Fruit fly (Drosophila melanogaster) whole organism, embryonic: ENCODE measurements around the gene Mdr65.

Experiments
- Asciz ChIP-seq: fragments of 200-800 bp; sonication (Bioruptor generic); optimal IDR thresholded peaks from 2 replicates; lab custom pipeline; 2017; ENCODE audit warnings: missing biosample characterization, mild to moderate bottlenecking, missing genetic modification characterization, missing genetic modification reagents
- Atf6 ChIP-seq: fragments of 200-800 bp; sonication (Bioruptor generic); IDR thresholded peaks from 2 replicates; pipeline ENCODE4 v1.3.6; 2022; ENCODE audit warnings: missing biosample characterization, missing genetic modification characterization
- CG11247 ChIP-seq: fragments of 200-800 bp; sonication (Bioruptor generic); IDR thresholded peaks from 2 replicates; pipeline ENCODE4 v1.3.6; 2022; ENCODE audit warnings: missing biosample characterization, missing genetic modification characterization
- CG11560 ChIP-seq: fragments of 200-800 bp; sonication (Bioruptor generic); IDR thresholded peaks from 3 replicates; pipeline ENCODE4 v1.3.6; 2022; ENCODE audit warnings: missing biosample characterization, missing genetic modification characterization
- CG11696 ChIP-seq: fragments of 200-800 bp; sonication (Bioruptor generic); IDR thresholded peaks from 2 replicates; pipeline ENCODE4 v1.3.6; 2022; ENCODE audit warnings: missing biosample characterization, missing genetic modification characterization
- CG11723 ChIP-seq: fragments of 200-800 bp; sonication (Bioruptor generic); optimal IDR thresholded peaks from 2 replicates; lab custom pipeline; 2017; ENCODE audit warnings: missing biosample characterization, mild to moderate bottlenecking, missing genetic modification characterization
- CG12299 ChIP-seq: fragments of 200-800 bp; sonication (Bioruptor generic); optimal IDR thresholded peaks from 2 replicates; lab custom pipeline; 2018; ENCODE audit warnings: missing biosample characterization, mild to moderate bottlenecking, missing genetic modification characterization
- CG12744 ChIP-seq: fragments of 200-800 bp; sonication (Bioruptor generic); optimal IDR thresholded peaks from 2 replicates; lab custom pipeline; 2016; ENCODE audit warnings: missing biosample characterization, missing genetic modification characterization
- CG12942 ChIP-seq: fragments of 200-800 bp; sonication (Bioruptor generic); optimal IDR thresholded peaks from 3 replicates; lab custom pipeline; 2016; ENCODE audit warnings: missing biosample characterization, missing genetic modification characterization
- CG13296 ChIP-seq: fragments of 200-800 bp; sonication (Bioruptor generic); optimal IDR thresholded peaks from 3 replicates; lab custom pipeline; 2018; ENCODE audit warnings: missing biosample characterization, mild to moderate bottlenecking, missing genetic modification characterization
- CG15073 ChIP-seq: fragments of 200-800 bp; sonication (Bioruptor generic); optimal IDR thresholded peaks from 2 replicates; lab custom pipeline; 2016; ENCODE audit warnings: missing biosample characterization, missing genetic modification characterization
- CG15269 ChIP-seq: fragments of 200-800 bp; sonication (Bioruptor generic); optimal IDR thresholded peaks from 2 replicates; lab custom pipeline; 2018; ENCODE audit warnings: missing biosample characterization, mild to moderate bottlenecking, missing genetic modification characterization, moderate library complexity
- CG1602 ChIP-seq: fragments of 200-800 bp; sonication (Bioruptor generic); optimal IDR thresholded peaks from 3 replicates; lab custom pipeline; 2016; ENCODE audit warnings: missing biosample characterization, missing genetic modification characterization
- CG17912 ChIP-seq: fragments of 200-800 bp; sonication (Bioruptor generic); optimal IDR thresholded peaks from 2 replicates; lab custom pipeline; 2018; ENCODE audit warnings: missing biosample characterization, mild to moderate bottlenecking, missing genetic modification characterization
- CG18011 ChIP-seq: fragments of 200-800 bp; sonication (Bioruptor generic); optimal IDR thresholded peaks from 2 replicates; lab custom pipeline; 2017; ENCODE audit warnings: missing biosample characterization, missing genetic modification characterization, mild to moderate bottlenecking, moderate library complexity, missing genotype
- CG31224 ChIP-seq: fragments of 200-800 bp; sonication (Bioruptor generic); IDR thresholded peaks from 2 replicates; pipeline ENCODE4 v1.3.6; 2022; ENCODE audit warnings: missing biosample characterization, missing genetic modification characterization
- CG31441 ChIP-seq: fragments of 200-800 bp; sonication (Bioruptor generic); IDR thresholded peaks from 2 replicates; pipeline ENCODE4 v1.3.6; 2022; ENCODE audit warnings: missing biosample characterization, missing genetic modification characterization
- CG3726 ChIP-seq: fragments of 200-800 bp; sonication (Bioruptor generic); IDR thresholded peaks from 3 replicates; pipeline ENCODE4, ENCODE4 v1.3.6; 2022; ENCODE audit warnings: missing biosample characterization, missing genetic modification characterization
- CG6689 ChIP-seq: fragments of 200-800 bp; sonication (Bioruptor generic); IDR thresholded peaks from 2 replicates; pipeline ENCODE4 v1.3.6; 2022; ENCODE audit warnings: missing biosample characterization, missing genetic modification characterization
- CG6854 ChIP-seq: fragments of 200-800 bp; sonication (Bioruptor generic); optimal IDR thresholded peaks from 3 replicates; lab custom pipeline; 2017; ENCODE audit warnings: missing biosample characterization, mild to moderate bottlenecking, missing genetic modification characterization
- CG7372 ChIP-seq: fragments of 200-800 bp; sonication (Bioruptor generic); IDR thresholded peaks from 2 replicates; pipeline ENCODE4 v1.3.6; 2022; ENCODE audit warnings: missing biosample characterization, missing genetic modification characterization
- CG7556 ChIP-seq: fragments of 200-800 bp; sonication (Bioruptor generic); optimal IDR thresholded peaks from 2 replicates; lab custom pipeline; 2017; ENCODE audit warnings: missing biosample characterization, mild to moderate bottlenecking, missing genetic modification characterization
- CG8290 ChIP-seq, 3 experiments: fragments of 200-800 bp; sonication (Bioruptor generic); optimal IDR thresholded peaks; 2 replicates each; lab custom pipeline; 2016 to 2019; ENCODE audit warnings: missing biosample characterization in 3 of 3, missing genetic modification characterization in 3 of 3, mild to moderate bottlenecking in 2 of 3, moderate library complexity in 1 of 3
- CG8478 ChIP-seq: fragments of >200 bp; optimal IDR thresholded peaks from 2 replicates; lab custom pipeline; 2018
- CG8924 ChIP-seq: fragments of 200-800 bp; optimal IDR thresholded peaks from 3 replicates; lab custom pipeline; 2019; ENCODE audit warnings: missing biosample characterization, mild to moderate bottlenecking, missing genetic modification characterization, moderate library complexity
- ERR ChIP-seq: fragments of 200-800 bp; sonication (Bioruptor generic); optimal IDR thresholded peaks from 2 replicates; lab custom pipeline; 2016; ENCODE audit warnings: missing biosample characterization, missing genetic modification characterization
- Fer3 ChIP-seq: fragments of 200-800 bp; sonication (Bioruptor generic); optimal IDR thresholded peaks from 2 replicates; lab custom pipeline; 2018; ENCODE audit warnings: missing biosample characterization, mild to moderate bottlenecking, missing genetic modification characterization, moderate library complexity
- GATAe ChIP-seq: fragments of 200-800 bp; sonication (Bioruptor generic); conservative IDR thresholded peaks from 2 replicates; pipeline ENCODE4 v1.3.6; 2022; ENCODE audit warnings: missing biosample characterization, missing genetic modification characterization
- HmgZ ChIP-seq: fragments of 200-800 bp; sonication (Bioruptor generic); optimal IDR thresholded peaks from 2 replicates; lab custom pipeline; 2018; ENCODE audit warnings: missing biosample characterization, mild to moderate bottlenecking, missing genetic modification characterization
- Hr39 ChIP-seq: fragments of >200 bp; optimal IDR thresholded peaks from 2 replicates; lab custom pipeline; 2017
- Kr ChIP-seq: fragments of 200-800 bp; sonication (Bioruptor generic); optimal IDR thresholded peaks from 2 replicates; lab custom pipeline; 2017; ENCODE audit warnings: missing biosample characterization, mild to moderate bottlenecking, missing genetic modification characterization
- Max ChIP-seq: fragments of 200-800 bp; sonication (Bioruptor generic); optimal IDR thresholded peaks from 2 replicates; lab custom pipeline; 2016; ENCODE audit warnings: missing biosample characterization, mild to moderate bottlenecking, missing genetic modification characterization
- Mes4 ChIP-seq: fragments of 200-800 bp; sonication (Bioruptor generic); optimal IDR thresholded peaks from 2 replicates; lab custom pipeline; 2016; ENCODE audit warnings: missing biosample characterization, missing genetic modification characterization
- Nf-YB ChIP-seq: fragments of 200-800 bp; sonication (Bioruptor generic); optimal IDR thresholded peaks from 3 replicates; lab custom pipeline; 2019; ENCODE audit warnings: missing biosample characterization, mild to moderate bottlenecking, missing genetic modification characterization, moderate library complexity
- Rx ChIP-seq: fragments of 200-800 bp; sonication (Bioruptor generic); IDR thresholded peaks from 2 replicates; pipeline ENCODE4 v1.3.6; 2022; ENCODE audit warnings: missing biosample characterization, missing genetic modification characterization
- Sin3A ChIP-seq: fragments of >200 bp; optimal IDR thresholded peaks from 2 replicates; lab custom pipeline; 2018
- Ssrp ChIP-seq: fragments of 200-800 bp; sonication (Bioruptor generic); optimal IDR thresholded peaks from 2 replicates; lab custom pipeline; 2018; ENCODE audit warnings: missing biosample characterization, mild to moderate bottlenecking, missing genetic modification characterization, moderate library complexity
- Usf ChIP-seq: fragments of 200-800 bp; sonication (Bioruptor generic); optimal IDR thresholded peaks from 2 replicates; lab custom pipeline; 2017; ENCODE audit warnings: missing genotype, missing biosample characterization, missing genetic modification characterization
- cad ChIP-seq: fragments of >200 bp; optimal IDR thresholded peaks from 2 replicates; lab custom pipeline; 2017; ENCODE audit warnings: missing biosample characterization, missing genetic modification characterization
- gcm2 ChIP-seq: fragments of 200-800 bp; sonication (Bioruptor generic); optimal IDR thresholded peaks from 2 replicates; lab custom pipeline; 2016; ENCODE audit warnings: missing biosample characterization, missing genetic modification characterization
- pita ChIP-seq: fragments of 200-800 bp; sonication (Bioruptor generic); optimal IDR thresholded peaks from 2 replicates; lab custom pipeline; 2017; ENCODE audit warnings: missing biosample characterization, mild to moderate bottlenecking, missing genetic modification characterization
- pros ChIP-seq: fragments of 200-800 bp; sonication (Bioruptor generic); optimal IDR thresholded peaks from 3 replicates; lab custom pipeline; 2019; ENCODE audit warnings: missing biosample characterization, mild to moderate bottlenecking, missing genetic modification characterization, moderate library complexity
- psq ChIP-seq: fragments of 200-800 bp; sonication (Bioruptor generic); optimal IDR thresholded peaks from 2 replicates; lab custom pipeline; 2017; ENCODE audit warnings: missing biosample characterization, missing genetic modification characterization
- rib ChIP-seq: fragments of 200-800 bp; sonication (Bioruptor generic); IDR thresholded peaks from 2 replicates; pipeline ENCODE4 v1.3.6; 2022; ENCODE audit warnings: missing biosample characterization, missing genetic modification characterization
- schlank ChIP-seq: fragments of 200-800 bp; sonication (Bioruptor generic); optimal IDR thresholded peaks from 2 replicates; lab custom pipeline; 2018; ENCODE audit warnings: missing biosample characterization, mild to moderate bottlenecking, missing genetic modification characterization
- slbo ChIP-seq: fragments of 200-800 bp; sonication (Bioruptor generic); IDR thresholded peaks from 2 replicates; pipeline ENCODE4 v1.3.6; 2022; ENCODE audit warnings: missing biosample characterization, missing genetic modification characterization
- ssp ChIP-seq: fragments of 200-800 bp; sonication (Bioruptor generic); IDR thresholded peaks from 2 replicates; pipeline ENCODE4 v1.3.6; 2022; ENCODE audit warnings: missing biosample characterization, missing genetic modification characterization
- stwl ChIP-seq: fragments of 200-800 bp; sonication (Bioruptor generic); optimal IDR thresholded peaks from 3 replicates; lab custom pipeline; 2018; ENCODE audit warnings: missing biosample characterization, mild to moderate bottlenecking, missing genetic modification characterization, moderate library complexity
- tap ChIP-seq: fragments of 200-800 bp; optimal IDR thresholded peaks from 3 replicates; lab custom pipeline; 2019; ENCODE audit warnings: missing biosample characterization, mild to moderate bottlenecking, missing genetic modification characterization, moderate library complexity
- vvl ChIP-seq: fragments of 200-800 bp; sonication (Bioruptor generic); IDR thresholded peaks from 2 replicates; pipeline ENCODE4 v1.3.6; 2022; ENCODE audit warnings: missing biosample characterization, missing genetic modification characterization
- zen ChIP-seq: fragments of 200-800 bp; sonication (Bioruptor generic); optimal IDR thresholded peaks from 3 replicates; lab custom pipeline; 2018; ENCODE audit warnings: missing biosample characterization, mild to moderate bottlenecking, missing genetic modification characterization, moderate library complexity

Gene Mdr65

dm6 chr3L:6262644-6263404, 17.3 kb upstream of the Mdr65 start, which contains the start of gene Ldh (continued):
- peak; percentile 95 for TF ChIP-seq CG8290 (GFP tag; optimal IDR thresholded peaks at IDR 0.05; lab: Kevin White, UChicago)
- peak; percentile 64 to 88 for TF ChIP-seq CG8290 (tag; optimal IDR thresholded peaks at IDR 0.05; lab: Kevin White, UChicago)
- peak; percentile 83 for TF ChIP-seq CG11560 (tag; lab: Robert Waterston, UW)
- peak; percentile 98 for TF ChIP-seq zen (tag; lab: Kevin White, UChicago)
- peak; percentile 39 for TF ChIP-seq CG15073 (GFP tag; lab: Kevin White, UChicago)
- TF ChIP-seq Sin3A (lab: Kevin White, UChicago) = no peak
- TF ChIP-seq CG3726 (GFP tag; lab: Robert Waterston, UW) = peak; percentile 88
- TF ChIP-seq CG7556 (GFP tag; lab: Kevin White, UChicago) = peak; percentile 98
- peak; percentile 92 for TF ChIP-seq CG11723 (GFP tag; lab: Kevin White, UChicago)
- peak; percentile 92 for TF ChIP-seq slbo (GFP tag; lab: Robert Waterston, UW)
- peak; percentile 95 for TF ChIP-seq Atf6 (GFP tag; lab: Robert Waterston, UW)
- peak; percentile 83 for TF ChIP-seq CG12744 (GFP tag; lab: Kevin White, UChicago)
- peak; percentile 93 for TF ChIP-seq CG6854 (GFP tag; lab: Kevin White, UChicago)
- TF ChIP-seq Fer3 (tag; lab: Kevin White, UChicago) = peak; percentile 92
- TF ChIP-seq CG31441 = peak; percentile 98
- TF ChIP-seq CG18011 (GFP tag; lab: Kevin White, UChicago) = peak; percentile 78
- peak; percentile 95 for TF ChIP-seq CG13296 (GFP tag; lab: Kevin White, UChicago)
- peak; percentile 87 for TF ChIP-seq Max (GFP tag; lab: Kevin White, UChicago)
- TF ChIP-seq Asciz (GFP tag; lab: Kevin White, UChicago) = peak; percentile 93
- peak; percentile 97 for TF ChIP-seq HmgZ (tag; lab: Kevin White, UChicago)
- peak; percentile 97 for TF ChIP-seq Ssrp (tag; lab: Kevin White, UChicago)
- TF ChIP-seq GATAe (GFP tag; lab: Robert Waterston, UW) = 0 out of 2 replicates have a peak, but pooled peaks have one; percentile 27
- TF ChIP-seq stwl (tag; lab: Kevin White, UChicago) = peak; percentile 75
- TF ChIP-seq ssp (GFP tag; lab: Robert Waterston, UW) = peak; percentile 84
- no peak for TF ChIP-seq Hr39
- TF ChIP-seq CG8478 (lab: Kevin White, UChicago) = no peak
- TF ChIP-seq CG11247 (GFP tag; lab: Robert Waterston, UW) = peak; percentile 83
- peak; percentile 84 for TF ChIP-seq CG31224
- peak; percentile 91 for TF ChIP-seq CG12942 (GFP tag; lab: Kevin White, UChicago)
- TF ChIP-seq psq = peak; percentile 79
- TF ChIP-seq CG7372 (GFP tag; lab: Robert Waterston, UW) = peak; percentile 92
- TF ChIP-seq vvl (GFP tag; lab: Robert Waterston, UW) = peak; percentile 97
- peak; percentile 59 for TF ChIP-seq gcm2 (GFP tag; lab: Kevin White, UChicago)
- TF ChIP-seq Rx (GFP tag; lab: Robert Waterston, UW) = peak; percentile 76
- TF ChIP-seq CG12299 = peak; percentile 95
- peak; percentile 71 for TF ChIP-seq CG17912
- peak; percentile 96 for TF ChIP-seq tap (tag; lab: Kevin White, UChicago)
- peak; percentile 87 for TF ChIP-seq Usf (GFP tag; lab: Kevin White, UChicago)
- no peak for TF ChIP-seq pita (GFP tag; lab: Kevin White, UChicago)
- peak; percentile 95 for TF ChIP-seq CG1602
- peak; percentile 77 for TF ChIP-seq pros (GFP tag; lab: Kevin White, UChicago)
- TF ChIP-seq CG8924 (tag; lab: Kevin White, UChicago) = peak; percentile 99
- peak; percentile 80 for TF ChIP-seq CG11696 (GFP tag; lab: Robert Waterston, UW)
- no peak for TF ChIP-seq cad
- peak; percentile 88 for TF ChIP-seq Nf-YB (GFP tag; lab: Kevin White, UChicago)
- TF ChIP-seq Mes4 = peak; percentile 76
- TF ChIP-seq Kr (GFP tag; lab: Kevin White, UChicago) = peak; percentile 79
- TF ChIP-seq rib (GFP tag; lab: Robert Waterston, UW) = peak; percentile 63; the same call in 1 of the 2 replicates
- peak; percentile 96 for TF ChIP-seq ERR (GFP tag; lab: Kevin White, UChicago)
- TF ChIP-seq CG15269 = peak; percentile 97
- TF ChIP-seq CG6689 (GFP tag; lab: Robert Waterston, UW) = peak; percentile 95
- peak; percentile 78 for TF ChIP-seq schlank (tag; lab: Kevin White, UChicago)
